Worm (Caenorhabditis elegans): ENCODE data around the gene str-233.

ce11 chrV:16033491-16033890 lies 24.0 kb upstream of the str-233 start:
- TF ChIP-seq him-1 (tag; optimal IDR thresholded peaks at IDR 0.05) (no peak), dao-5 (tag; optimal IDR thresholded peaks at IDR 0.05) (no peak), W03F9.2 (tag; optimal IDR thresholded peaks at IDR 0.05) (no peak)
